Fruit fly (Drosophila melanogaster): Measurements from ENCODE around the gene mRpL22.
A peak's percentile ranks its signal among the peaks of the same experiment; 100 is the strongest.

mRpL22 gene

DNA sequence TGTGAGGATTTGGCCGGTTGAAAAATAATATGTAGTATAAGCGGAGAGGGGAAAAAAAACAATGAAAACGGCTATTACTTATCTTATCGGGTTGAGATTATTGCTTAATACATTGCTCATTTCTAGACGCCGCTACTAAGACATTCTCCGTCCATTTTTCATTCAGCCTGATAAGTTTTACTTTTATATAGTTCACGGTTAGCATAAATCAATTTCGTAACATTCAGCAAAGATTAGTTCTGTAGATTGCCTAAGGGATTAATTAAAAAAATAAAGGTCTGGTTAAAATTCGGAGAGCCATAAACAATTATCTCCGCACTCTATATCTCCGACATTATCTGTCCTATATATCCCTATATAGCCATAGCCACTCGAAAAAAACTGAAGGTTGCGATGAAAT, 36.3 kb upstream of the mRpL22 start (continued):
- TF ChIP-seq Pdp1 (GFP tag; optimal IDR thresholded peaks at IDR 0.05) (peak in 1 of 2 experiments; percentile 29), cas (GFP tag; IDR thresholded peaks at IDR 0.05) (no peak), CG10267 (tag; optimal IDR thresholded peaks at IDR 0.05) (no peak), CTCF (GFP tag; optimal IDR thresholded peaks at IDR 0.05) (no peak), ato (GFP tag; IDR thresholded peaks at IDR 0.05; ENCODE audit: partially characterized antibody) (no peak), CG8944 (GFP tag; optimal IDR thresholded peaks at IDR 0.05) (no peak), otp (GFP tag; IDR thresholded peaks at IDR 0.05) (no peak), CG34376 (GFP tag; optimal IDR thresholded peaks at IDR 0.05) (peak; percentile 82), zf30C (GFP tag; optimal IDR thresholded peaks at IDR 0.05) (no peak), Lim3 (GFP tag; IDR thresholded peaks at IDR 0.05) (no peak), Six4 (GFP tag; optimal IDR thresholded peaks at IDR 0.05) (no peak), CG7556 (GFP tag; optimal IDR thresholded peaks at IDR 0.05) (no peak), CG18599 (GFP tag; optimal IDR thresholded peaks at IDR 0.05) (peak; percentile 3), disco-r (GFP tag; optimal IDR thresholded peaks at IDR 0.05) (no peak), CG4854 (GFP tag; optimal IDR thresholded peaks at IDR 0.05) (no peak), sd (tag; optimal IDR thresholded peaks at IDR 0.05) (peak; percentile 58), sug (tag; optimal IDR thresholded peaks at IDR 0.05) (peak; percentile 66), Ada2b (GFP tag; IDR thresholded peaks at IDR 0.05) (no peak), CG18262 (tag; optimal IDR thresholded peaks at IDR 0.05) (no peak), CG5245 (GFP tag; optimal IDR thresholded peaks at IDR 0.05) (no peak), CG15514 (GFP tag; optimal IDR thresholded peaks at IDR 0.05) (no peak), Sox100B (GFP tag; optimal IDR thresholded peaks at IDR 0.05) (no peak), lbe (GFP tag; optimal IDR thresholded peaks at IDR 0.05) (no peak), ranshi (GFP tag; IDR thresholded peaks at IDR 0.05) (no peak), D19A (tag; optimal IDR thresholded peaks at IDR 0.05) (no peak), CG15073 (GFP tag; optimal IDR thresholded peaks at IDR 0.05) (no peak), pum (GFP tag; optimal IDR thresholded peaks at IDR 0.05) (no peak), Doc2 (GFP tag; IDR thresholded peaks at IDR 0.05) (no peak), run (tag; optimal IDR thresholded peaks at IDR 0.05) (no peak), amos (GFP tag; IDR thresholded peaks at IDR 0.05; ENCODE audit: partially characterized antibody) (no peak)

DNA sequence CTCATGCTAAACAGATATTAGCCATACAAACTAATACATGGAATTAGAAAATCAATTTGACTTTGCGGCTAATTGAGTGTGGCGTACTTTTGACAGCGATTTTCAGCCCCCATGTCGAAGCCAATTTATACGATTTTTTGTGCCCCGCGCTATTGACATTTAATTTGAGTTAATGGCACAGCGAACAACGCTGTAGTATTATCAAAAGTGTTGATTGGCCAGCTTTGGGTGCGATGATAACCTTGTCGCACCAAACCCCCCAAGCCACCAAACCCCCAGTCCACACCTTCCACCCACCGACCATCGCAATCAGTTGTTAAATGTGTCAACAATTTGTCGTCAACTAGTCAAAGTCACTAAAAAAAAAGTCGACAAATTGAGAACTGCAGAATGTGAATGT, 34.4 kb upstream of the mRpL22 start:
- no peak for TF ChIP-seq gce (GFP tag; IDR thresholded peaks at IDR 0.05)
- TF ChIP-seq nerfin-1 (tag; optimal IDR thresholded peaks at IDR 0.05) = no peak
- TF ChIP-seq ro (GFP tag; IDR thresholded peaks at IDR 0.05) = no peak
- no peak for TF ChIP-seq BtbVII (GFP tag; optimal IDR thresholded peaks at IDR 0.05)
- peak; percentile 25 for TF ChIP-seq Vsx1 (GFP tag; optimal IDR thresholded peaks at IDR 0.05)
- no peak for TF ChIP-seq corto (GFP tag; optimal IDR thresholded peaks at IDR 0.05)
- TF ChIP-seq CG34376 (GFP tag; optimal IDR thresholded peaks at IDR 0.05) = peak; percentile 64
- TF ChIP-seq CG4617 (GFP tag; optimal IDR thresholded peaks at IDR 0.05; ENCODE audit: borderline replicate concordance) = no peak
- TF ChIP-seq CG3163 (GFP tag; optimal IDR thresholded peaks at IDR 0.05) = no peak
- no peak for TF ChIP-seq gsb-n (tag; optimal IDR thresholded peaks at IDR 0.05)
- TF ChIP-seq cg (GFP tag; optimal IDR thresholded peaks at IDR 0.05) = no peak
- no peak for TF ChIP-seq CG7839 (tag; optimal IDR thresholded peaks at IDR 0.05)
- no peak for TF ChIP-seq ERR (GFP tag; optimal IDR thresholded peaks at IDR 0.05)
- TF ChIP-seq sug (tag; optimal IDR thresholded peaks at IDR 0.05) = peak; percentile 68
- no peak for TF ChIP-seq CG6272 (GFP tag; IDR thresholded peaks at IDR 0.05)
- TF ChIP-seq Fer1 (GFP tag; optimal IDR thresholded peaks at IDR 0.05) = no peak
- TF ChIP-seq Atf3 (GFP tag; optimal IDR thresholded peaks at IDR 0.05) = no peak
- no peak for TF ChIP-seq bigmax (GFP tag; optimal IDR thresholded peaks at IDR 0.05)
- no peak for TF ChIP-seq onecut (GFP tag; IDR thresholded peaks at IDR 0.05)
- TF ChIP-seq mam (GFP tag; optimal IDR thresholded peaks at IDR 0.05) = no peak
- no peak for TF ChIP-seq sens-2 (GFP tag; IDR thresholded peaks at IDR 0.05)
- TF ChIP-seq CG14014 (GFP tag; IDR thresholded peaks at IDR 0.05) = no peak
- no peak for TF ChIP-seq Poxn (GFP tag; IDR thresholded peaks at IDR 0.05)
- no peak for TF ChIP-seq NC2α (GFP tag; optimal IDR thresholded peaks at IDR 0.05)
- TF ChIP-seq Kr (GFP tag; optimal IDR thresholded peaks at IDR 0.05) = no peak
- TF ChIP-seq Mrtf (GFP tag; IDR thresholded peaks at IDR 0.05) = no peak

All from whole organism, embryonic.